Worm (Caenorhabditis elegans) whole organism, L1 larva: Measurements from ENCODE around the gene tmem-231.

Experiments
- aly-2 ChIP-seq: fragments of 150-350 bp; optimal IDR thresholded peaks from 2 replicates; lab custom pipeline; 2014; ENCODE audit warnings: missing biosample characterization, missing genetic modification characterization
- ama-1 ChIP-seq: fragments of 150-350 bp; optimal IDR thresholded peaks from 2 replicates; lab custom pipeline; 2014
- ceh-63 ChIP-seq: fragments of 200-800 bp; sonication (Bioruptor generic); optimal IDR thresholded peaks from 2 replicates; lab custom pipeline; 2018; ENCODE audit warnings: mild to moderate bottlenecking, missing genetic modification characterization, missing compliant biosample characterization
- ceh-88 ChIP-seq: fragments of 200-800 bp; sonication (Bioruptor generic); IDR thresholded peaks from 2 replicates; pipeline ENCODE4 v1.3.6; 2022; ENCODE audit warnings: missing genetic modification characterization, missing compliant biosample characterization
- dpl-1 ChIP-seq, 3 experiments: fragments of 150-350 bp in 2 of 3; sonication (generic microtip) in 1 of 3; optimal IDR thresholded peaks; 2 replicates each; lab custom pipeline; 2014 to 2017; ENCODE audit warnings: missing biosample characterization in 3 of 3, missing genetic modification characterization in 3 of 3, missing genetic modification reagents in 3 of 3
- grh-1 ChIP-seq: fragments of 200-800 bp; sonication (Bioruptor generic); IDR thresholded peaks from 2 replicates; pipeline ENCODE4 v1.3.6; 2022; ENCODE audit warnings: missing genetic modification reagents, missing genetic modification characterization, missing compliant biosample characterization
- lin-13 ChIP-seq: fragments of 150-350 bp; optimal IDR thresholded peaks from 2 replicates; lab custom pipeline; 2014; ENCODE audit warnings: missing biosample characterization, missing genetic modification reagents, missing genetic modification characterization
- lir-3 ChIP-seq: sonication (generic microtip); optimal IDR thresholded peaks from 2 replicates; lab custom pipeline; 2016; ENCODE audit warnings: mild to moderate bottlenecking, missing genetic modification characterization, moderate library complexity, missing compliant biosample characterization; ENCODE audit not compliant: poor library complexity
- nhr-11 ChIP-seq: fragments of 150-350 bp; optimal IDR thresholded peaks from 2 replicates; lab custom pipeline; 2014; ENCODE audit warnings: missing biosample characterization, missing genetic modification characterization
- zip-4 ChIP-seq: fragments of 200-800 bp; sonication (Bioruptor generic); optimal IDR thresholded peaks from 2 replicates; lab custom pipeline; 2018; ENCODE audit warnings: mild to moderate bottlenecking, missing genetic modification characterization, moderate library complexity, missing compliant biosample characterization
- ztf-4 ChIP-seq: fragments of 150-350 bp; optimal IDR thresholded peaks from 2 replicates; lab custom pipeline; 2014; ENCODE audit warnings: missing biosample characterization, missing genetic modification characterization

- TF ChIP-seq grh-1 (GFP tag; lab: Robert Waterston, UW) (no peak), zip-4 (GFP tag; lab: Kevin White, UChicago) (no peak), ceh-63 (GFP tag; lab: Kevin White, UChicago) (no peak), nhr-11 (tag; lab: Kevin White, UChicago) (no peak), lir-3 (tag; lab: Kevin White, UChicago) (no peak), ceh-88 (GFP tag; lab: Robert Waterston, UW) (no peak), ztf-4 (tag; lab: Kevin White, UChicago) (no peak), lin-13 (GFP tag; lab: Kevin White, UChicago) (no peak), dpl-1 (GFP tag; optimal IDR thresholded peaks at IDR 0.05; lab: Kevin White, UChicago) (no peak), ama-1 (no peak), aly-2 (tag; lab: Kevin White, UChicago) (no peak)
Observed at ce11 chrIV:8397814-8398213, 28.8 kb upstream of the tmem-231 start.
